Worm (Caenorhabditis elegans): Measurements from ENCODE around the gene ZK1073.1.

ZK1073.1 gene

DNA sequence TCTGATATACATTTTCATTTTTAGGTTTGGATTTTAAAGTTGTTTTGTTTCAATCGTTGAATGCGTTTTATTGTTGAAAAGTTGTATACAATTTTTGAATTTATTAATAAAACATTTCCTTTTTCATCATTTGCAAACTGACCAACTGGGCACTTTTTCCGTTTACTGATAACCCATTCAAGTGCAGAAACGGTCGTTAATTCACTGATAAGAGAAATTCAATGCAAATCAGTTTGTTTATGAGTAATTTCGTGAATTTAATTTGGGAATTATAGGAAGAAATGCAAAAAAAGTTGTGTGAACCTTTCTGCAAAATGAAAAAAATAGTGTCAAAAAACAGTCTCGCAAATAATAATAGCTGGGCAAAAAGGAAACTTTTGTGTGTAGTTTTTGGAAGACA, 37.8 kb upstream of the ZK1073.1 start:
- TF ChIP-seq daf-16 (GFP tag; optimal IDR thresholded peaks at IDR 0.05) (no peak), daf-16 (tag; optimal IDR thresholded peaks at IDR 0.05) (peak; percentile 52), hif-1 (tag; optimal IDR thresholded peaks at IDR 0.05) (no peak), mep-1 (tag; optimal IDR thresholded peaks at IDR 0.05) (no peak), pqm-1 (tag; optimal IDR thresholded peaks at IDR 0.05) (peak; percentile 90), dmd-6 (GFP tag; IDR thresholded peaks at IDR 0.05) (peak; percentile 32), egl-27 (tag; optimal IDR thresholded peaks at IDR 0.05) (no peak), zfp-3 (GFP tag; conservative IDR thresholded peaks at IDR 0.05) (no peak), php-3 (GFP tag; IDR thresholded peaks at IDR 0.05) (peak; percentile 54; the same call in 1 of the 2 replicates), nhr-77 (tag; optimal IDR thresholded peaks at IDR 0.05) (peak; percentile 2), nhr-28 (tag; optimal IDR thresholded peaks at IDR 0.05) (peak; percentile 74)

- no peak for TF ChIP-seq ztf-11 (tag; optimal IDR thresholded peaks at IDR 0.05)
- no peak for TF ChIP-seq dmd-9 (GFP tag; IDR thresholded peaks at IDR 0.05)
- no peak for TF ChIP-seq Y48G9A.11 (GFP tag; IDR thresholded peaks at IDR 0.05)
- peak; percentile 51 for TF ChIP-seq hlh-11 (tag; optimal IDR thresholded peaks at IDR 0.05)
- TF ChIP-seq mxl-3 (GFP tag; optimal IDR thresholded peaks at IDR 0.05): peak; percentile 84
- TF ChIP-seq nhr-6 (tag; optimal IDR thresholded peaks at IDR 0.05): no peak
- peak; percentile 86 for TF ChIP-seq nhr-77 (tag; optimal IDR thresholded peaks at IDR 0.05)
- no peak for TF ChIP-seq daf-16 (GFP tag; optimal IDR thresholded peaks at IDR 0.05)
- TF ChIP-seq daf-16 (tag; optimal IDR thresholded peaks at IDR 0.05): peak; percentile 43
- TF ChIP-seq php-3 (GFP tag; IDR thresholded peaks at IDR 0.05): no peak
- no peak for TF ChIP-seq rbr-2 (tag; optimal IDR thresholded peaks at IDR 0.05)
- TF ChIP-seq dve-1 (tag; optimal IDR thresholded peaks at IDR 0.05; ENCODE audit: insufficient read depth): peak; percentile 75
- peak in 1 of 2 experiments; percentile 86 for TF ChIP-seq mdl-1 (tag; optimal IDR thresholded peaks at IDR 0.05)
- TF ChIP-seq dmd-6 (GFP tag; IDR thresholded peaks at IDR 0.05): peak; percentile 92
- no peak for TF ChIP-seq daf-12 (tag; optimal IDR thresholded peaks at IDR 0.05)
- peak; percentile 73 for TF ChIP-seq nhr-28 (tag; optimal IDR thresholded peaks at IDR 0.05)
- no peak for TF ChIP-seq unc-130 (GFP tag; optimal IDR thresholded peaks at IDR 0.05)
- no peak for TF ChIP-seq mxl-2 (GFP tag; conservative IDR thresholded peaks at IDR 0.05)
- TF ChIP-seq lim-7 (GFP tag; IDR thresholded peaks at IDR 0.05): no peak
- no peak for TF ChIP-seq madf-9 (GFP tag; conservative IDR thresholded peaks at IDR 0.05)
- TF ChIP-seq pqm-1 (tag; optimal IDR thresholded peaks at IDR 0.05): peak; percentile 59
- TF ChIP-seq pha-4 (GFP tag; IDR thresholded peaks at IDR 0.05): no peak
- no peak for TF ChIP-seq pha-4 (tag; optimal IDR thresholded peaks at IDR 0.05)
- no peak for TF ChIP-seq attf-4 (tag; optimal IDR thresholded peaks at IDR 0.05)
- TF ChIP-seq hlh-30 (tag; optimal IDR thresholded peaks at IDR 0.05; ENCODE audit: insufficient read depth): peak; percentile 23
- no peak for TF ChIP-seq tag-97 (GFP tag; IDR thresholded peaks at IDR 0.05)
- peak in 1 of 2 experiments; percentile 2 for TF ChIP-seq unc-62 (GFP tag; optimal IDR thresholded peaks at IDR 0.05 in 1 of 2)
- no peak for TF ChIP-seq unc-62 (tag; optimal IDR thresholded peaks at IDR 0.05)
- 0 out of 2 replicates have a peak, but pooled peaks have one; percentile 34 for TF ChIP-seq lin-1 (GFP tag; IDR thresholded peaks at IDR 0.05)
Observed at ce11 chrX:16163402-16163801, 34.7 kb upstream of the ZK1073.1 start, which contains the start of gene F09C8.1. Gene F09C8.1, minus strand, starts transcription at chrX:16163524.

DNA sequence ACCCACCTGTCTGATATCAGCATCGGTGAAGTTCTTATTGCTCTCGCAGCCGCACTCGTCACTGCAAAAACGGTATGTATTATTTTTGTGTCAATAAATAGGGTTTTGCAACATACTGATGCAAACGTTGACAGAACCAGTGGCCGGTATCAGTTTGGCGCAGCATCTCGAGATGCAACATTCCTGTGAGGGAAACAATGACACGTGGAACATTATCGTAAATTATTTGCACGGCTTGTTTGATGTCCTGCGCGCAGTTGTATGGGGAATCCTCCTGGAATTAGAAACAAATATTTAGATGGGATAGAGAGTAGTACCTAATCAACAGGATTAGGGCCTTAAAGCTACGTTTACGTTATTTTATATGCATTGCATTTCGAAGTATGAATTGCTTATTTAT, 32.3 kb upstream of the ZK1073.1 start:
- no peak for TF ChIP-seq hlh-30 (tag; optimal IDR thresholded peaks at IDR 0.05; ENCODE audit: insufficient read depth)
- TF ChIP-seq dmd-6 (GFP tag; IDR thresholded peaks at IDR 0.05): peak; percentile 60
- peak in 1 of 2 experiments; percentile 76 for TF ChIP-seq mdl-1 (tag; optimal IDR thresholded peaks at IDR 0.05)
- peak; percentile 12 for TF ChIP-seq nhr-28 (tag; optimal IDR thresholded peaks at IDR 0.05)

- no peak for TF ChIP-seq Y105C5A.15 (GFP tag; IDR thresholded peaks at IDR 0.05)
- peak; percentile 11 for TF ChIP-seq nhr-28 (tag; optimal IDR thresholded peaks at IDR 0.05)
- TF ChIP-seq duxl-1 (tag; optimal IDR thresholded peaks at IDR 0.05; ENCODE audit: poor library complexity): no peak
- TF ChIP-seq nhr-237 (tag; optimal IDR thresholded peaks at IDR 0.05): no peak
- peak; percentile 38 for TF ChIP-seq hlh-11 (tag; optimal IDR thresholded peaks at IDR 0.05)
- TF ChIP-seq hlh-30 (tag; optimal IDR thresholded peaks at IDR 0.05; ENCODE audit: insufficient read depth): peak; percentile 40
- TF ChIP-seq Y75B8A.6 (GFP tag; IDR thresholded peaks at IDR 0.05): no peak
- peak; percentile 5 for TF ChIP-seq nhr-11 (tag; optimal IDR thresholded peaks at IDR 0.05)
- TF ChIP-seq dve-1 (tag; optimal IDR thresholded peaks at IDR 0.05; ENCODE audit: insufficient read depth): peak; percentile 34
- no peak for TF ChIP-seq daf-16 (GFP tag; optimal IDR thresholded peaks at IDR 0.05)
- peak; percentile 34 for TF ChIP-seq daf-16 (tag; optimal IDR thresholded peaks at IDR 0.05)
- peak in 1 of 2 experiments; percentile 23 for TF ChIP-seq mdl-1 (tag; optimal IDR thresholded peaks at IDR 0.05)
- TF ChIP-seq unc-62 (GFP tag; optimal IDR thresholded peaks at IDR 0.05 in 1 of 2): peak in 1 of 2 experiments; percentile 90
- TF ChIP-seq unc-62 (tag; optimal IDR thresholded peaks at IDR 0.05): no peak
Observed at ce11 chrX:16159359-16159758, 30.7 kb upstream of the ZK1073.1 start.

All from whole organism, L4 larva.